Fruit fly (Drosophila melanogaster): ENCODE data around the gene mrn.
A peak's percentile ranks its signal among the peaks of the same experiment; 100 is the strongest.

The mrn gene

DNA sequence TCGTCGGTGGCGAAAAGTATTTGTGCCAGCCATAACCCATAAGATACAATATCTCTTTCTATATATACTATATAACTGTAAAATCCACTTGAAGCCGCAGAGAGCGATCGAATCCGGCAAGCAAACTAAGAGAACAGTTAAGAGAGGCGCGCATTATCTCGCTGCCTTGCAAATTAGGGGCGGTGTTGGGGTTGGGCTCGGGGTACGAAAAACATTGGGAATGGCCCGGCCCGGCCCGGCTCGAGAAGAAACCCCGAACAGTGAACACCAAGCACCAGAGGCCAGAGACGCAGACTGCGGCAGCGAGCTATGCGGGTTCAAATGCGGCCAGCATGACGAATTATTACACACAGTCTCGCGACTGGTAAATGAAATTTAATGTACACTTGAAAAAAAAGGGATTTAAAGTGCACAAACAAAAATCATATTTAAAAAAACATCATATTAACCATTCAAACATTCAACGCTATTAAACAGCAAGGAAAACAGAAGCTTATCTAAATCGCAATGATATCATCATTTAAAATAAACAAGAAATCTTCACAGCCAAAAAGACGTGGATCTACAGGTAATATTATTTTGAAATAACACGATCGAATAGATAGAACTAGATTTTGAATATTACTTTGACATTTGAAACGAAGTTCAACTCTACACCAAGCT is 47.8 kb downstream of the mrn start (continued):
- TF ChIP-seq CoRest (tag; optimal IDR thresholded peaks at IDR 0.05) (peak; percentile 17), Hsf (GFP tag; optimal IDR thresholded peaks at IDR 0.05) (peak; percentile 2), CG17612 (GFP tag; IDR thresholded peaks at IDR 0.05) (no peak), trh (GFP tag; optimal IDR thresholded peaks at IDR 0.05) (no peak), CG12155 (GFP tag; optimal IDR thresholded peaks at IDR 0.05) (peak; percentile 4), sens-2 (GFP tag; IDR thresholded peaks at IDR 0.05) (peak; percentile 52; the same call in 1 of the 2 replicates), sd (tag; optimal IDR thresholded peaks at IDR 0.05) (peak; percentile 18), hkb (optimal IDR thresholded peaks at IDR 0.05) (no peak), hkb (GFP tag; IDR thresholded peaks at IDR 0.05) (peak; percentile 15; the same call in 1 of the 2 replicates), Jarid2 (GFP tag; optimal IDR thresholded peaks at IDR 0.05) (no peak), Dll (GFP tag; IDR thresholded peaks at IDR 0.05; ENCODE audit: partially characterized antibody) (no peak), CG2116 (GFP tag; optimal IDR thresholded peaks at IDR 0.05) (no peak), CG8924 (tag; optimal IDR thresholded peaks at IDR 0.05) (peak; percentile 17), CG12769 (tag; optimal IDR thresholded peaks at IDR 0.05) (peak; percentile 68), pzg (GFP tag; optimal IDR thresholded peaks at IDR 0.05) (no peak), nau (GFP tag; optimal IDR thresholded peaks at IDR 0.05) (no peak), vfl (GFP tag; optimal IDR thresholded peaks at IDR 0.05) (no peak), sr (GFP tag; IDR thresholded peaks at IDR 0.05) (no peak), CG8944 (GFP tag; optimal IDR thresholded peaks at IDR 0.05) (no peak), maf-S (GFP tag; optimal IDR thresholded peaks at IDR 0.05) (no peak), Awh (GFP tag; IDR thresholded peaks at IDR 0.05) (0 out of 2 replicates have a peak, but pooled peaks have one; percentile 41), E2f2 (GFP tag; IDR thresholded peaks at IDR 0.05) (no peak), Nf-YC (tag; optimal IDR thresholded peaks at IDR 0.05) (no peak), H2.0 (GFP tag; IDR thresholded peaks at IDR 0.05) (peak; percentile 55; the same call in 1 of the 2 replicates), ranshi (GFP tag; IDR thresholded peaks at IDR 0.05) (peak; percentile 68), slp2 (GFP tag; optimal IDR thresholded peaks at IDR 0.05) (peak; percentile 15), CHES-1-like (GFP tag; optimal IDR thresholded peaks at IDR 0.05) (no peak), CG12219 (GFP tag; optimal IDR thresholded peaks at IDR 0.05) (no peak), prd (optimal IDR thresholded peaks at IDR 0.05) (no peak), prd (GFP tag; IDR thresholded peaks at IDR 0.05) (peak; percentile 70), tna (GFP tag; IDR thresholded peaks at IDR 0.05; ENCODE audit: partially characterized antibody) (no peak), fru (optimal IDR thresholded peaks at IDR 0.05) (no peak), CG13894 (tag; optimal IDR thresholded peaks at IDR 0.05) (no peak), Atf6 (GFP tag; IDR thresholded peaks at IDR 0.05) (peak; percentile 52; the same call in 1 of the 2 replicates), az2 (GFP tag; optimal IDR thresholded peaks at IDR 0.05) (peak; percentile 16), fd64A (GFP tag; optimal IDR thresholded peaks at IDR 0.05) (no peak), CG10366 (GFP tag; IDR thresholded peaks at IDR 0.05) (peak; percentile 35; the same call in 1 of the 2 replicates), br (optimal IDR thresholded peaks at IDR 0.05) (no peak), wek (GFP tag; optimal IDR thresholded peaks at IDR 0.05) (no peak), CG34376 (GFP tag; optimal IDR thresholded peaks at IDR 0.05) (no peak), Oaz (GFP tag; IDR thresholded peaks at IDR 0.05) (0 out of 2 replicates have a peak, but pooled peaks have one; percentile 15), crp (GFP tag; optimal IDR thresholded peaks at IDR 0.05) (no peak), Mrtf (GFP tag; IDR thresholded peaks at IDR 0.05) (no peak), p53 (GFP tag; optimal IDR thresholded peaks at IDR 0.05) (no peak), zen (tag; optimal IDR thresholded peaks at IDR 0.05) (no peak), lov (optimal IDR thresholded peaks at IDR 0.05) (no peak), lov (GFP tag; IDR thresholded peaks at IDR 0.05) (0 out of 3 replicates have a peak, but pooled peaks have one; percentile 27), CG7556 (GFP tag; optimal IDR thresholded peaks at IDR 0.05) (peak; percentile 54), CG11560 (tag; IDR thresholded peaks at IDR 0.05) (no peak), CG9932 (GFP tag; IDR thresholded peaks at IDR 0.05) (peak; percentile 55), Side (GFP tag; optimal IDR thresholded peaks at IDR 0.05) (peak; percentile 33), Hr39 (optimal IDR thresholded peaks at IDR 0.05) (no peak)

Data from whole organism, embryonic.